Worm (Caenorhabditis elegans): ENCODE data around the gene polq-1.

DNA sequence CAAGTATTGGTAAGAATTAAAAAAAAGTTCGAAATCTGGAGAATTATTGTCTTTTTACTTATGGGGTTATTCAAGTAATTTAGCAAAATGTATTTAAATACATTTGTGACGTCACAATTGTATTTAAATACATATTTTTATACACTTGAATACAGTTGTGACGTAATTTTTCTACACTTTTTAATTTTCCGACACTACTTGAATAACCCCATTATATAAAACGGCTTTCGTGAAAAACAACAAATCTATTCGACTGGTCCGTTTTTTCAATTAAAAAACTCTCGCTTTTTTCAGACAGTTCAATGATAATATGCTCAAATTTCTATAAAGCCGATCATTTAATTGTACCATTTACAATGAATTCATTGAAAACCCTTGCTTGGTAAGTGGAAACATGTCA is 52.5 kb downstream of the polq-1 start:
- TF ChIP-seq lin-13 (GFP tag; optimal IDR thresholded peaks at IDR 0.05), result no peak
- no peak for TF ChIP-seq R02D3.7 (tag; optimal IDR thresholded peaks at IDR 0.05)
- no peak for TF ChIP-seq unc-39 (tag; optimal IDR thresholded peaks at IDR 0.05)
- no peak for TF ChIP-seq elt-1 (tag; optimal IDR thresholded peaks at IDR 0.05)
- no peak for TF ChIP-seq skn-1 (tag; optimal IDR thresholded peaks at IDR 0.05)
- no peak for TF ChIP-seq Y55F3AM.14 (GFP tag; optimal IDR thresholded peaks at IDR 0.05)
- TF ChIP-seq nhr-10 (tag; optimal IDR thresholded peaks at IDR 0.05), result no peak
- TF ChIP-seq F13H6.1 (tag; optimal IDR thresholded peaks at IDR 0.05), result no peak
- no peak for TF ChIP-seq lin-11 (tag; optimal IDR thresholded peaks at IDR 0.05)
- TF ChIP-seq mab-5 (tag; optimal IDR thresholded peaks at IDR 0.05), result no peak
- no peak for TF ChIP-seq sma-3 (GFP tag; optimal IDR thresholded peaks at IDR 0.05)
- no peak for TF ChIP-seq nhr-23 (tag; optimal IDR thresholded peaks at IDR 0.05)
- TF ChIP-seq nhr-237 (tag; optimal IDR thresholded peaks at IDR 0.05), result no peak
- TF ChIP-seq peb-1 (tag; optimal IDR thresholded peaks at IDR 0.05), result no peak
